Worm (Caenorhabditis elegans): ENCODE results near the gene mig-6.

The mig-6 gene

DNA sequence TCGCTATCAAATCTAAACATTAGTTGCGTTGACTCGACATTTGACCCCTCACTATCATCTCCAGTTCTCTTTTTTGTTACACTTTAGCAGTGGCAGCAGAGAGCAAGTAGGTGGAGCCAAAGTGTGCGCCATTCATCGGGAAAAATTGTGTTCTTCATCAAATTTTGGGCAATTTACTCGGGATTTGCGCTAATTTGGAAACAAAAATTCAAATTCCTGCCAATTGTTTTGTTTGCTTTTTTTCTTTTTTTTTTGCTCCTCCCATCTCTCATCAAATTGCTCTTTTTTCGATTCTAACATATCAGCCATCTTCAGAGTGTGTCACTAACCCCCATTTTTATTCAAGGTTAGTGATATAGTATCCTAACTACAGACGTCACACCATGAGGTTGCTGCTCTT, at the start of gene mig-6:
TSS of gene mig-6 (plus strand) at position 301 of the 400 bp plus-strand sequence.
- TF ChIP-seq klf-2 (GFP tag; conservative IDR thresholded peaks at IDR 0.05), result no peak
- TF ChIP-seq cog-1 (tag; optimal IDR thresholded peaks at IDR 0.05), result no peak
- no peak for TF ChIP-seq ztf-29 (GFP tag; IDR thresholded peaks at IDR 0.05)
- TF ChIP-seq flt-1 (GFP tag; IDR thresholded peaks at IDR 0.05), result no peak

DNA sequence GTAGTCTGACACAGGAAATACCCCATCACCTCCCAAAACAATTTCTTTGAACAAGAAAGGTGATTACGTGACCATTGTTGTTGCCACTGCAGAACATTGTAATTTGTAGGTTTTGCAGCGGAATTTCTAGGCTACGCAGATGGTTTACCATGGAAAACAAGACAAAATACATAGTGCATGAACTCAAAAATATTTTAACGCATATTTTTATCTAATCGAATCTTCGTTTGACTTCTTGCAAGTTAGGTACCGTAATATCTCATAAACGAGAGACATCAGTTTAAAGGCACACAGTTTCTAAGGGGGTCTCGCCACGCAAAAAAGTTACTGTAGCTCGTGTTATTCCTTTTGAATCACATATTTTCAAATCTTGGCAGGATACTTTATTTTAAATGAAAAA, 48.0 kb upstream of the mig-6 start:
- TF ChIP-seq med-1 (GFP tag; optimal IDR thresholded peaks at IDR 0.05; ENCODE audit: insufficient read depth) (no peak), klf-2 (GFP tag; conservative IDR thresholded peaks at IDR 0.05) (no peak), ref-1 (GFP tag; conservative IDR thresholded peaks at IDR 0.05) (no peak), tab-1 (GFP tag; IDR thresholded peaks at IDR 0.05) (no peak), ztf-23 (GFP tag; IDR thresholded peaks at IDR 0.05) (no peak), ztf-29 (GFP tag; IDR thresholded peaks at IDR 0.05) (no peak), T22C8.4 (GFP tag; IDR thresholded peaks at IDR 0.05) (no peak), flt-1 (GFP tag; IDR thresholded peaks at IDR 0.05) (no peak), cog-1 (tag; optimal IDR thresholded peaks at IDR 0.05) (no peak)

DNA sequence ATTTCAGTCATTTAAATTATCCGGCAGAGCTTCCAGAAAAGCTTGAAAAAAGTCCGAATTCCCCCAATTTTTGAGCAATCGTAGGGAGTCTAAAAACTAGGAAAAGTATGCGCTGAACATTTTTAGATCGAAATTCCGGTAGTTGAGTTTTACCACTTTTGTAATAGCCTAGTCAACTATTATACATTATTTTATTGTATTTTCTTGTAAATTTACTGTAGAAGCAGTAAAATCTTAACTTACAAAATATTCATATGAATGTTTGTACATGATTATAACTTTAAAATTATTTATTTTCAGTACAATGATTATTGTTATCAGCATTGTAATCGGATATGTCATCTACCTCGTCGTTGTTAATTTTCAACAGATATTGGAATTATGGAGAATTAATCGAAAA, 45.5 kb upstream of the mig-6 start, which contains the start of gene cyp-32A1:
TSS of gene cyp-32A1 (plus strand) at position 301 of the 400 bp plus-strand sequence.
- TF ChIP-seq klf-2 (GFP tag; conservative IDR thresholded peaks at IDR 0.05) (no peak), ztf-23 (GFP tag; IDR thresholded peaks at IDR 0.05) (no peak), T22C8.4 (GFP tag; IDR thresholded peaks at IDR 0.05) (no peak), med-1 (GFP tag; optimal IDR thresholded peaks at IDR 0.05; ENCODE audit: insufficient read depth) (no peak), ref-1 (GFP tag; conservative IDR thresholded peaks at IDR 0.05) (no peak), tab-1 (GFP tag; IDR thresholded peaks at IDR 0.05) (no peak), flt-1 (GFP tag; IDR thresholded peaks at IDR 0.05) (no peak), cog-1 (tag; optimal IDR thresholded peaks at IDR 0.05) (no peak), ztf-29 (GFP tag; IDR thresholded peaks at IDR 0.05) (no peak)

DNA sequence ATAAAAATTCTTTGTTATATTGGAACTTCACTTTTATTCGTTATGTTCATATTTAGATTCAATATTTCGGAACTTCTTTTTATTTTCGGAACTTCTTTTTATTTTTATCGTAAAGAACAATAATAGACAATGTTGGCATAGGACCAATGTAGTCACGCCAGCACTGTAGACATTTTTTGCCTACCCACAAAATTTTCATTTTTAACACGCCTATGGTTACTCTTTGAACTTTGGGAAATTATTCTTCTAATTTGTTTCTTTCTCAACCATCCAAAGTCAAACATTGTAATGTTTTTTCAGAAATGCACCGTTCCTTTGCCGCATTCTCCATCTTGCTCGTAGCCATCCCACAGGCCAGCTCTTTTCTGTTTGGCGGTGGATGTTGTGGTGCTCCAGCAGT, 41.9 kb upstream of the mig-6 start, which contains the start of gene C26F1.1:
TSS of gene C26F1.1 (plus strand) at position 301 of the 400 bp plus-strand sequence.
- TF ChIP-seq ztf-23 (GFP tag; IDR thresholded peaks at IDR 0.05) (no peak), ztf-29 (GFP tag; IDR thresholded peaks at IDR 0.05) (no peak), ref-1 (GFP tag; conservative IDR thresholded peaks at IDR 0.05) (no peak), klf-2 (GFP tag; conservative IDR thresholded peaks at IDR 0.05) (no peak), T22C8.4 (GFP tag; IDR thresholded peaks at IDR 0.05) (no peak), cog-1 (tag; optimal IDR thresholded peaks at IDR 0.05) (no peak), flt-1 (GFP tag; IDR thresholded peaks at IDR 0.05) (no peak), tab-1 (GFP tag; IDR thresholded peaks at IDR 0.05) (no peak)

DNA sequence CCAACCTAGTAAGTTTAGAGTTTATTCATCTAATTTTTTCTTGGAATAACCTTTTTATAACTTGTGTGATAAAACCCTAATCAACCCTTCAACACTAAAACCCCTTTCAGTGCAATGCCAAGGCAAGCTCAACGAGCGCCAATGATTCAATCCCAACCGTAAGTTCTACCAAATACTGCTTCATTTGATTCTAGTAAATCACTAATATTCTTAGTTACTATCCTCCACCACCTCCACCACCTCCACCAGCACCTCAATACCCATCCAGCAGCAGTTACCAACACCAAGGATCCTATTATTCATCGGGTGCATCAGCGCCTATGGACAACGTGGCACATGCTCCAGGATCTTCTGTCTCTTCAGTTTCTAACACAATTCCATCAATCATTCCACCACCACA, 41.1 kb upstream of the mig-6 start:
- TF ChIP-seq ztf-29 (GFP tag; IDR thresholded peaks at IDR 0.05), result no peak
- TF ChIP-seq cog-1 (tag; optimal IDR thresholded peaks at IDR 0.05), result no peak
- TF ChIP-seq T22C8.4 (GFP tag; IDR thresholded peaks at IDR 0.05), result no peak
- TF ChIP-seq flt-1 (GFP tag; IDR thresholded peaks at IDR 0.05), result no peak
- no peak for TF ChIP-seq ztf-23 (GFP tag; IDR thresholded peaks at IDR 0.05)
- no peak for TF ChIP-seq med-1 (GFP tag; optimal IDR thresholded peaks at IDR 0.05; ENCODE audit: insufficient read depth)
- TF ChIP-seq ref-1 (GFP tag; conservative IDR thresholded peaks at IDR 0.05), result no peak
- no peak for TF ChIP-seq tab-1 (GFP tag; IDR thresholded peaks at IDR 0.05)
- no peak for TF ChIP-seq klf-2 (GFP tag; conservative IDR thresholded peaks at IDR 0.05)

DNA sequence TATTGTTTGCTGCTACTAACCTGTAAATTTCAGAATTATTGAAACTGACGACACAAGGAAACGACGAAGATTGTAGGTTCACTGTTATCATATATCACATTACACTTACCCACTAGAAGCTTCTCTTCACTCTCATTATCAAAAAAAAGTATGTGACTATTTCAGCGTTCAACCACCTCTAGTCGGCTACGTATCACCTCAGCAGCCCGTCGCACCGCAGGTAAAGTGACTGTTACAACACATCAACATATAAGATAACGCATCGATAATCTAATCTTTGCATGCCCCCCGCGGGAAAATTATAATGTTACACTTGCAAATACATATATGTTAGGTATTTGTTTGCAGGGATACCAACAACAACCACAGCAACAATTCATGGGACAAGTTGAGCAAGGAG, 40.4 kb upstream of the mig-6 start:
- no peak for TF ChIP-seq ref-1 (GFP tag; conservative IDR thresholded peaks at IDR 0.05)
- TF ChIP-seq tab-1 (GFP tag; IDR thresholded peaks at IDR 0.05), result no peak
- no peak for TF ChIP-seq ztf-29 (GFP tag; IDR thresholded peaks at IDR 0.05)
- no peak for TF ChIP-seq cog-1 (tag; optimal IDR thresholded peaks at IDR 0.05)
- TF ChIP-seq klf-2 (GFP tag; conservative IDR thresholded peaks at IDR 0.05), result no peak
- TF ChIP-seq ztf-23 (GFP tag; IDR thresholded peaks at IDR 0.05), result no peak
- TF ChIP-seq T22C8.4 (GFP tag; IDR thresholded peaks at IDR 0.05), result no peak
- no peak for TF ChIP-seq flt-1 (GFP tag; IDR thresholded peaks at IDR 0.05)
- TF ChIP-seq med-1 (GFP tag; optimal IDR thresholded peaks at IDR 0.05; ENCODE audit: insufficient read depth), result no peak

DNA sequence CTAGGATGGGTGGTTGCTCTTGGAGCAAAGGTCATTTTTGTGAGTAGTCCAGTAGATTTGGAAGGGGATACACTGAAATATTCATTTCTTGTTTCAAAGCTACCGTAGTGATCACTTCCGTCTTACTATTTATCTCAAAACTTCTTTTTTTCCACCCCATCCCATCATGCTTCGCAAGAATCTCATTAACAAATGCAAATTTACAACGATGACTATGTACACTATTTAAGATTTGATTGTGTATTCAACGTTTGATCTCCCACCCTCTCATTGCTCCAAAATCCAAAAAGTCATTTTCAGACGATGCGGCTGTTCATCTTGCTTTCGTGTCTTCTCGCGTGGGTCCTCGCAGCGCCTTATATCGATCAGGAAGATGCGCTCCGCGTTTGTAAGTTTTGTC, 34.0 kb upstream of the mig-6 start, which contains the start of gene flp-21:
TSS of gene flp-21 (plus strand) at position 301 of the 400 bp plus-strand sequence.
- TF ChIP-seq ref-1 (GFP tag; conservative IDR thresholded peaks at IDR 0.05), result no peak
- no peak for TF ChIP-seq tab-1 (GFP tag; IDR thresholded peaks at IDR 0.05)
- no peak for TF ChIP-seq ztf-29 (GFP tag; IDR thresholded peaks at IDR 0.05)
- no peak for TF ChIP-seq klf-2 (GFP tag; conservative IDR thresholded peaks at IDR 0.05)
- TF ChIP-seq T22C8.4 (GFP tag; IDR thresholded peaks at IDR 0.05), result no peak
- TF ChIP-seq ztf-23 (GFP tag; IDR thresholded peaks at IDR 0.05), result no peak
- TF ChIP-seq flt-1 (GFP tag; IDR thresholded peaks at IDR 0.05), result no peak
- no peak for TF ChIP-seq cog-1 (tag; optimal IDR thresholded peaks at IDR 0.05)
- TF ChIP-seq med-1 (GFP tag; optimal IDR thresholded peaks at IDR 0.05; ENCODE audit: insufficient read depth), result no peak

DNA sequence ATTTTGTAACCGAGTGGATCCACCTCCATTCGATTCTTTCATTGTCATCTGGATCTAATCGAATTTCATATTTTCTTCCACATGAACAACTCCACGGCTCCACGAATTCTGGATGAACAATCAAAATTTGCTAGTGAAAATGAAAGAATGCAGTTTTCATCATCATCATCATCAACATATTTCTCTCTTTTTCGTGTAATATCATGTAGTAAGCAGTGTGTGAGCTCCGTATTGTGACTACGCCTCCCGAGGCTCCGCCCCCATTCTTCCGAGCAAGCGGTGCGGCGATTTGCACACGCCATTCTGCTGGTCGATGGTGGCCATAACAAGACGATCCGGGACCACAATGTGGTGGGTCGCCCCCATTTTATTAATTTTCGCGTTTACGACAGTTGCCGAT, 28.9 kb upstream of the mig-6 start, which contains the start of gene ZK742.7:
TSS of gene ZK742.7 (plus strand) at position 301 of the 400 bp plus-strand sequence.
- TF ChIP-seq tab-1 (GFP tag; IDR thresholded peaks at IDR 0.05), result no peak
- TF ChIP-seq klf-2 (GFP tag; conservative IDR thresholded peaks at IDR 0.05), result no peak
- no peak for TF ChIP-seq med-1 (GFP tag; optimal IDR thresholded peaks at IDR 0.05; ENCODE audit: insufficient read depth)

DNA sequence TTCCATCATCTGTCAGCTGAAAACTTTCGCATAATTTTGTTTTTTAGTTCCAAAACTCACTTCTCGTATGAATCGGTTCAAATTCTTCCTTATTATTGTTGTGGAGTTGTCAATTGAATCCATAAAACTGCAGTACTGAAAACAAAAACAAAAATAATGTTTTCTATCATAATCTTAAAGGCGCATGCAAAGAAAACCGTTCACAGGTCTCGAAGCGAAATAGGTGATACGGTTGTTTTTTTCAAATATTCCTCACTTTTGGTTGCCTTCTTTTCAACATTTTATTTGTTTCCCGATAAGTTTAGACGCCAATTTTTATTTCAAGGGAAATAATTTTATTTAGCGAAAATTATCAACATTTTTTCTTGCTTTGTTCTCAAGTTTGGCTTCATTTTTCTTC, 23.5 kb upstream of the mig-6 start:
- TF ChIP-seq klf-2 (GFP tag; conservative IDR thresholded peaks at IDR 0.05) (no peak), cog-1 (tag; optimal IDR thresholded peaks at IDR 0.05) (no peak), ztf-29 (GFP tag; IDR thresholded peaks at IDR 0.05) (no peak), tab-1 (GFP tag; IDR thresholded peaks at IDR 0.05) (no peak), ztf-23 (GFP tag; IDR thresholded peaks at IDR 0.05) (no peak), flt-1 (GFP tag; IDR thresholded peaks at IDR 0.05) (no peak), T22C8.4 (GFP tag; IDR thresholded peaks at IDR 0.05) (no peak), med-1 (GFP tag; optimal IDR thresholded peaks at IDR 0.05; ENCODE audit: insufficient read depth) (no peak), ref-1 (GFP tag; conservative IDR thresholded peaks at IDR 0.05) (no peak)

All from whole organism, midembryonic.